Fruit fly (Drosophila melanogaster) whole organism, adult: ENCODE measurements around the gene CG15144.

Source experiments
- CG11617 ChIP-seq: fragments of 200-800 bp; sonication (Bioruptor generic); optimal IDR thresholded peaks from 2 replicates; lab custom pipeline; 2017; ENCODE audit warnings: mild to moderate bottlenecking, missing biosample characterization, missing genetic modification reagents, missing genetic modification characterization
- CG14711 ChIP-seq: fragments of 200-800 bp; sonication (Bioruptor generic); optimal IDR thresholded peaks from 2 replicates; lab custom pipeline; 2018; ENCODE audit warnings: missing biosample characterization, mild to moderate bottlenecking, missing genetic modification characterization, moderate library complexity
- CG1620 ChIP-seq: fragments of 200-800 bp; sonication (Bioruptor generic); optimal IDR thresholded peaks from 2 replicates; lab custom pipeline; 2016; ENCODE audit warnings: missing biosample characterization, missing genetic modification characterization
- CG7045 ChIP-seq: fragments of 200-800 bp; sonication (Bioruptor generic); optimal IDR thresholded peaks from 2 replicates; lab custom pipeline; 2017; ENCODE audit warnings: missing biosample characterization, mild to moderate bottlenecking, missing genetic modification characterization
- Clk ChIP-seq: fragments of 200-800 bp; sonication (Bioruptor generic); optimal IDR thresholded peaks from 2 replicates; lab custom pipeline; 2017; ENCODE audit warnings: missing biosample characterization, missing genetic modification characterization
- Mnt ChIP-seq: fragments of 200-800 bp; sonication (Bioruptor generic); optimal IDR thresholded peaks from 2 replicates; lab custom pipeline; 2016; ENCODE audit warnings: missing biosample characterization, mild to moderate bottlenecking, missing genetic modification characterization
- bab1 ChIP-seq: fragments of 200-800 bp; sonication (Bioruptor generic); optimal IDR thresholded peaks from 3 replicates; lab custom pipeline; 2019; ENCODE audit warnings: missing biosample characterization, mild to moderate bottlenecking, missing genetic modification characterization, moderate library complexity
- kay ChIP-seq: fragments of 200-800 bp; sonication (Bioruptor generic); peaks from one replicate; lab custom pipeline; 2016; ENCODE audit warnings: missing biosample characterization, missing genetic modification characterization, borderline replicate concordance
- toe ChIP-seq: fragments of 200-800 bp; sonication (Bioruptor generic); optimal IDR thresholded peaks from 2 replicates; lab custom pipeline; 2016; ENCODE audit warnings: missing biosample characterization, missing genetic modification characterization

- TF ChIP-seq Clk (GFP tag; lab: Kevin White, UChicago) (no peak), kay (GFP tag; lab: Kevin White, UChicago) (no peak), bab1 (no peak), Mnt (GFP tag; lab: Kevin White, UChicago) (no peak), CG14711 (tag; lab: Kevin White, UChicago) (no peak), CG11617 (no peak), CG7045 (no peak), toe (no peak), CG1620 (no peak)
Observed at dm6 chr2L:17541106-17541505, 12.2 kb upstream of the CG15144 start.
